Worm (Caenorhabditis elegans): ENCODE data around the gene C55A6.7.

DNA sequence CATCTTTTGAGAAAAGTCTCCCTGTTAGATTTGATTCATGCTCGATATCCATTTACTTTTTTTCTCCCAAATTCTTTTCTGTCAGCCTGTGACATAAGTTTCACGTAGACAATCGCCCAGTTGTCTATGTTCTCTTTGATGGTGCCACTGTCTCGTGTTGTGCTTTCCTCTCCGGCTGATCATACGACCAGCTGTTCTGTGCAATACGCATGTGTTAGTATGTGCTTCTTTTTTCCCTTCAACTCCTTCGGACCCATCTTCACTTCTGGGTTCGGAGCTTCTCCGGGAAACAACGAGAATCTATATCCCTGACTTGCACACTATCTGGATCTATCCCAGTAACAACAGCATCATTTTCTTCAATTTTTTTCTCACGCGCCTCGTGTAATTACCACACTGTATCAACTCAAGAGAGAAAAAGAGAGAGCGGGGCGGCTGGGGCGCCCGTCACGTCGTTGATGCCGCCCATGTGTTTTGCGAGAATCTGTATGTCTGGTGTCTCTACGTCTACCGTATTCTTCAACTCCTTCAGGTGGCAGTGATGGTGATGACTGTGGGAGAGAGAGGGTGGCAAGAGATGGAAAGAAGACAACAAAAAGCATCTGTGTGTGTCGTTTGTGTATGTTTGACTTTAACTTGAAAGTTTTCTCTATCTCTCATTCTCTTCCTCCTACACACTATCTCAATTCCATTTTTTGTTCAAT lies 11.7 kb upstream of the C55A6.7 start:
- no peak for TF ChIP-seq ama-1 (optimal IDR thresholded peaks at IDR 0.05)
- TF ChIP-seq pes-1 (GFP tag; IDR thresholded peaks at IDR 0.05): no peak

All from whole organism, early embryonic.